Worm (Caenorhabditis elegans) whole organism, early embryonic: ENCODE results near the gene srh-173.

Source experiments
- B0310.2 ChIP-seq: sonication (generic microtip); optimal IDR thresholded peaks from 2 replicates; lab custom pipeline; 2016; ENCODE audit warnings: mild to moderate bottlenecking, missing genetic modification characterization, missing compliant biosample characterization
- aly-1 ChIP-seq: sonication (generic microtip); optimal IDR thresholded peaks from 2 replicates; lab custom pipeline; 2016; ENCODE audit warnings: missing genetic modification characterization, missing compliant biosample characterization
- ama-1 ChIP-seq: fragments of 150-350 bp; optimal IDR thresholded peaks from 2 replicates; lab custom pipeline; 2014
- ceh-36 ChIP-seq: sonication (generic microtip); optimal IDR thresholded peaks from 2 replicates; lab custom pipeline; 2016; ENCODE audit warnings: missing genetic modification characterization, inconsistent platforms, missing compliant biosample characterization
- flt-1 ChIP-seq: fragments of 200-800 bp; sonication (Bioruptor generic); IDR thresholded peaks from 2 replicates; pipeline ENCODE4 v1.3.6; 2022; ENCODE audit warnings: missing genetic modification characterization, missing compliant biosample characterization
- hmbx-1 ChIP-seq: sonication (generic microtip); optimal IDR thresholded peaks from 2 replicates; lab custom pipeline; 2016; ENCODE audit warnings: mild to moderate bottlenecking, missing genetic modification characterization, missing compliant biosample characterization
- hnd-1 ChIP-seq: sonication (generic microtip); optimal IDR thresholded peaks from 2 replicates; lab custom pipeline; 2016; ENCODE audit warnings: missing genetic modification characterization, missing compliant biosample characterization
- pes-1 ChIP-seq: fragments of 200-800 bp; sonication (Bioruptor generic); IDR thresholded peaks from 2 replicates; pipeline ENCODE4 v1.3.6; 2022; ENCODE audit warnings: missing genetic modification reagents, missing genetic modification characterization, missing compliant biosample characterization
- scrt-1 ChIP-seq: fragments of 200-800 bp; sonication (Bioruptor generic); IDR thresholded peaks from 2 replicates; pipeline ENCODE4 v1.3.6; 2022; ENCODE audit warnings: missing genetic modification characterization, missing compliant biosample characterization
- tbx-11 ChIP-seq: fragments of 200-800 bp; sonication (Bioruptor generic); IDR thresholded peaks from 2 replicates; pipeline ENCODE4 v1.3.6; 2022; ENCODE audit warnings: missing genetic modification characterization, missing compliant biosample characterization

DNA sequence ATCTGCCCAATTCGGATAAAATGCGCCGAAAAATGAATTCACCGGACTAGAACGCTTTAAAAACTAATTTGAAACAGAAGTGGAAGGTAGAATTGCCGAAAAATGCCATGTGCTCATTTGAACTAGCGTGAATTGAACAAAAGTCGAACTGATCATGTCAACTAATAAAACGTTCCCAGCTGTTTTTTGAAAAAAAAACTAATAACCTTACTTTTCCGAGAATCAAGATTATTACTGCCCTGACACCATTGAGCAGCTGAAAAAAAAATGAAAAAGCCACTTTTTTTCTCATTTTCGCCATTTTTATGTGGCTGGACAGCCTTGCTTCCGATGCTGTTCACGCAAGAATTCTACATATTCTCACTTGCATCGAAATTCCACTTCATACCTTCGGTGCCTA is at the start of gene srh-173:
- TF ChIP-seq scrt-1 (GFP tag; lab: Robert Waterston, UW) (no peak), B0310.2 (no peak), ama-1 (lab: Kevin White, UChicago) (no peak), pes-1 (GFP tag; lab: Robert Waterston, UW) (no peak), ceh-36 (no peak), tbx-11 (GFP tag; lab: Robert Waterston, UW) (no peak), hnd-1 (tag; lab: Kevin White, UChicago) (no peak), hmbx-1 (no peak), aly-1 (tag; lab: Kevin White, UChicago) (no peak), flt-1 (GFP tag; lab: Robert Waterston, UW) (no peak)
